Worm (Caenorhabditis elegans): ENCODE data around the gene F21C10.4.
A peak's percentile ranks its signal among the peaks of the same experiment; 100 is the strongest.

DNA sequence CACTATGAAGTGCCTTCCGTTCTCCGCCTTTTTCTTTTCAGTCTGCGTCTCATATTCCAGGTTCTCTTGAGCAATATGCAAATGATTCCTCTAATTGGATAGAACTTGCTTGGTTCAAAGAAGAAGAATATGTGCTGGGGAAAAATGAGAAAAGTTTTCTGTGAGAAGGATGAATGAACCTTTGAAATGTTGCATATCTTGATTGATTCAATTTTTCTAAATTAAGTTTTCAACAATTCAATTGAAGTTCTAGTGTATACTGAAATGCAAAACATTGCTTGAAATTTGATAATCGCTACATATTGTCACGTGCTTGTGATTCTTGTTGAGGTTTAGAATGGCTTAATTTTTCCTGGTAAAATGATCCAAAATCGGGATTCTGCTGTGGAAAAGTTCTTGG lies 31.2 kb downstream of the F21C10.4 start:
- no peak for TF ChIP-seq nhr-237 (tag; optimal IDR thresholded peaks at IDR 0.05)
- TF ChIP-seq nhr-77 (tag; optimal IDR thresholded peaks at IDR 0.05): no peak
- TF ChIP-seq lsy-12 (tag; optimal IDR thresholded peaks at IDR 0.05): no peak
- no peak for TF ChIP-seq ama-1 (optimal IDR thresholded peaks at IDR 0.05)
- no peak for TF ChIP-seq elt-3 (tag; optimal IDR thresholded peaks at IDR 0.05)
- TF ChIP-seq nhr-23 (tag; optimal IDR thresholded peaks at IDR 0.05): no peak
- TF ChIP-seq ceh-9 (tag; optimal IDR thresholded peaks at IDR 0.05): no peak
- no peak for TF ChIP-seq daf-12 (tag; optimal IDR thresholded peaks at IDR 0.05)
- no peak for TF ChIP-seq ceh-28 (tag; optimal IDR thresholded peaks at IDR 0.05)
- no peak for TF ChIP-seq nhr-25 (tag; optimal IDR thresholded peaks at IDR 0.05)
- TF ChIP-seq unc-39 (tag; optimal IDR thresholded peaks at IDR 0.05): no peak
- no peak for TF ChIP-seq nhr-76 (tag; optimal IDR thresholded peaks at IDR 0.05)
- TF ChIP-seq fkh-10 (GFP tag; optimal IDR thresholded peaks at IDR 0.05): peak; percentile 96
- TF ChIP-seq nhr-12 (tag; optimal IDR thresholded peaks at IDR 0.05): no peak
